Fruit fly (Drosophila melanogaster) whole organism, wandering third instar larva: Measurements from ENCODE around the gene CG9986.

ENCODE experiments used
- CG32264 ChIP-seq: fragments of 200-800 bp; sonication (Bioruptor generic); optimal IDR thresholded peaks from 2 replicates; lab custom pipeline; 2016; ENCODE audit warnings: missing biosample characterization, missing genetic modification characterization
- Dfd ChIP-seq: fragments of >200 bp; optimal IDR thresholded peaks from 2 replicates; lab custom pipeline; 2017; ENCODE audit warnings: missing biosample characterization, missing genetic modification characterization
- Myc ChIP-seq: fragments of >200 bp; optimal IDR thresholded peaks from 2 replicates; lab custom pipeline; 2017
- OdsH ChIP-seq: fragments of 200-800 bp; sonication (Bioruptor generic); optimal IDR thresholded peaks from 2 replicates; lab custom pipeline; 2016; ENCODE audit warnings: missing biosample characterization, mild to moderate bottlenecking, missing genetic modification characterization
- ey ChIP-seq: fragments of 200-800 bp; sonication (Bioruptor generic); optimal IDR thresholded peaks from 2 replicates; lab custom pipeline; 2016; ENCODE audit warnings: missing biosample characterization, missing genetic modification characterization
- foxo ChIP-seq, 2 experiments: fragments of 200-800 bp; sonication (Bioruptor generic); optimal IDR thresholded peaks; 2 replicates in 1 of 2; 3 replicates in 1 of 2; lab custom pipeline; 2016 to 2017; ENCODE audit warnings: missing biosample characterization in 2 of 2, missing genetic modification characterization in 2 of 2
- lola ChIP-seq: fragments of >200 bp; optimal IDR thresholded peaks from 2 replicates; lab custom pipeline; 2017; ENCODE audit warnings: missing biosample characterization, missing genetic modification characterization

dm6 chr3R:28596357-28596756, 9.5 kb upstream of the CG9986 start:
- TF ChIP-seq OdsH (GFP tag; lab: Kevin White, UChicago) (no peak), CG32264 (no peak), ey (no peak), lola (GFP tag; lab: Kevin White, UChicago) (no peak), Myc (lab: Kevin White, UChicago) (no peak), foxo (GFP tag; optimal IDR thresholded peaks at IDR 0.05; lab: Kevin White, UChicago) (no peak), Dfd (GFP tag; lab: Kevin White, UChicago) (no peak)
